Fruit fly (Drosophila melanogaster) whole organism, embryonic: Measurements from ENCODE around the gene CG31627.
A peak's percentile ranks its signal among the peaks of the same experiment; 100 is the strongest.

Source experiments
- Ada2b ChIP-seq: fragments of 200-800 bp; sonication (Bioruptor generic); IDR thresholded peaks from 2 replicates; pipeline ENCODE4 v1.3.6; 2022; ENCODE audit warnings: missing biosample characterization, missing genetic modification characterization
- Antp ChIP-seq: fragments of 200-800 bp; sonication (Bioruptor generic); optimal IDR thresholded peaks from 3 replicates; lab custom pipeline; 2016; ENCODE audit warnings: missing biosample characterization, missing genetic modification characterization
- BEAF-32 ChIP-seq: fragments of 200-800 bp; sonication (Bioruptor generic); optimal IDR thresholded peaks from 3 replicates; lab custom pipeline; 2017; ENCODE audit warnings: missing biosample characterization, missing genetic modification characterization, mild to moderate bottlenecking, moderate library complexity, missing genetic modification reagents
- CG10209 ChIP-seq: fragments of 200-800 bp; sonication (Bioruptor generic); optimal IDR thresholded peaks from 3 replicates; lab custom pipeline; 2017; ENCODE audit warnings: missing biosample characterization, mild to moderate bottlenecking, missing genetic modification characterization, missing genetic modification reagents
- CG11695 ChIP-seq: fragments of 200-800 bp; sonication (Bioruptor generic); IDR thresholded peaks from 3 replicates; pipeline ENCODE4 v1.3.6; 2022; ENCODE audit warnings: missing biosample characterization, missing genetic modification characterization
- CG13624 ChIP-seq: fragments of 200-800 bp; sonication (Bioruptor generic); optimal IDR thresholded peaks from 2 replicates; lab custom pipeline; 2016; ENCODE audit warnings: missing biosample characterization, missing genetic modification characterization
- CG13894 ChIP-seq: fragments of 200-800 bp; sonication (Bioruptor generic); optimal IDR thresholded peaks from 3 replicates; lab custom pipeline; 2018; ENCODE audit warnings: missing biosample characterization, mild to moderate bottlenecking, missing genetic modification characterization, moderate library complexity
- CG1603 ChIP-seq: fragments of 200-800 bp; sonication (Bioruptor generic); optimal IDR thresholded peaks from 2 replicates; lab custom pipeline; 2019; ENCODE audit warnings: missing biosample characterization, mild to moderate bottlenecking, missing genetic modification characterization, moderate library complexity
- CG16813 ChIP-seq: fragments of 200-800 bp; sonication (Bioruptor generic); IDR thresholded peaks from 3 replicates; pipeline ENCODE4 v1.3.6; 2022; ENCODE audit warnings: missing biosample characterization, missing genetic modification characterization; ENCODE audit not compliant: partially characterized antibody
- CG16815 ChIP-seq: fragments of 200-800 bp; sonication (Bioruptor generic); optimal IDR thresholded peaks from 3 replicates; lab custom pipeline; 2017; ENCODE audit warnings: missing biosample characterization, mild to moderate bottlenecking, missing genetic modification characterization
- CG17328 ChIP-seq: fragments of 200-800 bp; sonication (Bioruptor generic); IDR thresholded peaks from 2 replicates; pipeline ENCODE4 v1.3.6; 2022; ENCODE audit warnings: missing biosample characterization, missing genetic modification characterization
- CG17802 ChIP-seq: fragments of 200-800 bp; sonication (Bioruptor generic); optimal IDR thresholded peaks from 2 replicates; lab custom pipeline; 2018; ENCODE audit warnings: missing biosample characterization, mild to moderate bottlenecking, missing genetic modification characterization, moderate library complexity
- CG18619 ChIP-seq: fragments of 200-800 bp; sonication (Bioruptor generic); optimal IDR thresholded peaks from 3 replicates; lab custom pipeline; 2017; ENCODE audit warnings: missing biosample characterization, mild to moderate bottlenecking, missing genetic modification characterization
- CG31441 ChIP-seq: fragments of 200-800 bp; sonication (Bioruptor generic); IDR thresholded peaks from 2 replicates; pipeline ENCODE4 v1.3.6; 2022; ENCODE audit warnings: missing biosample characterization, missing genetic modification characterization
- CG32532 ChIP-seq: fragments of 200-800 bp; sonication (Bioruptor generic); IDR thresholded peaks from 2 replicates; pipeline ENCODE4 v1.3.6; 2022; ENCODE audit warnings: missing biosample characterization, missing genetic modification characterization
- CG32767 ChIP-seq: fragments of 200-800 bp; sonication (Bioruptor generic); IDR thresholded peaks from 2 replicates; pipeline ENCODE4 v1.3.6; 2022; ENCODE audit warnings: missing biosample characterization, missing genetic modification characterization
- CG6791 ChIP-seq: fragments of 200-800 bp; sonication (Bioruptor generic); IDR thresholded peaks from 3 replicates; pipeline ENCODE4 v1.3.6; 2022; ENCODE audit warnings: missing biosample characterization, missing genetic modification characterization; ENCODE audit not compliant: partially characterized antibody
- CG9817 ChIP-seq: fragments of 200-800 bp; sonication (Bioruptor generic); optimal IDR thresholded peaks from 2 replicates; lab custom pipeline; 2018; ENCODE audit warnings: missing biosample characterization, mild to moderate bottlenecking, missing genetic modification characterization, moderate library complexity
- CG9932 ChIP-seq: fragments of 200-800 bp; sonication (Bioruptor generic); IDR thresholded peaks from 2 replicates; pipeline ENCODE4 v1.3.6; 2022; ENCODE audit warnings: missing biosample characterization, missing genetic modification characterization
- Camta ChIP-seq: fragments of 200-800 bp; sonication (Bioruptor generic); optimal IDR thresholded peaks from 2 replicates; lab custom pipeline; 2016; ENCODE audit warnings: missing biosample characterization, missing genetic modification characterization
- Chrac-16 ChIP-seq: fragments of 200-800 bp; sonication (Bioruptor generic); optimal IDR thresholded peaks from 3 replicates; lab custom pipeline; 2016; ENCODE audit warnings: missing biosample characterization, missing genetic modification characterization
- Dp ChIP-seq: fragments of 200-800 bp; sonication (Bioruptor generic); optimal IDR thresholded peaks from 2 replicates; lab custom pipeline; 2018; ENCODE audit warnings: missing biosample characterization, mild to moderate bottlenecking, missing genetic modification characterization, moderate library complexity
- Ets97D ChIP-seq: fragments of 200-800 bp; sonication (Bioruptor generic); optimal IDR thresholded peaks from 3 replicates; lab custom pipeline; 2016; ENCODE audit warnings: missing biosample characterization, missing genetic modification characterization
- H15 ChIP-seq: fragments of 200-800 bp; sonication (Bioruptor generic); IDR thresholded peaks from 3 replicates; pipeline ENCODE4 v1.3.6; 2022; ENCODE audit warnings: missing biosample characterization, missing genetic modification characterization
- HmgD ChIP-seq: fragments of 200-800 bp; sonication (Bioruptor generic); optimal IDR thresholded peaks from 3 replicates; lab custom pipeline; 2016; ENCODE audit warnings: missing biosample characterization, missing genetic modification characterization
- Hr3 ChIP-seq: fragments of 200-800 bp; sonication (Bioruptor generic); optimal IDR thresholded peaks from 3 replicates; lab custom pipeline; 2016; ENCODE audit warnings: missing biosample characterization, missing genetic modification characterization
- Lpt ChIP-seq: fragments of >200 bp; optimal IDR thresholded peaks from 2 replicates; lab custom pipeline; 2018; ENCODE audit warnings: missing biosample characterization, missing genetic modification characterization
- Max ChIP-seq: fragments of 200-800 bp; sonication (Bioruptor generic); optimal IDR thresholded peaks from 2 replicates; lab custom pipeline; 2016; ENCODE audit warnings: missing biosample characterization, mild to moderate bottlenecking, missing genetic modification characterization
- Scr ChIP-seq: fragments of 200-800 bp; sonication (Bioruptor generic); IDR thresholded peaks from 2 replicates; pipeline ENCODE4 v1.3.6; 2022; ENCODE audit warnings: missing biosample characterization, missing genetic modification characterization; ENCODE audit not compliant: partially characterized antibody
- Sox100B ChIP-seq: fragments of 200-800 bp; sonication (Bioruptor generic); optimal IDR thresholded peaks from 3 replicates; lab custom pipeline; 2018; ENCODE audit warnings: missing biosample characterization, mild to moderate bottlenecking, missing genetic modification characterization
- Sry-β ChIP-seq: fragments of 200-800 bp; sonication (Bioruptor generic); optimal IDR thresholded peaks from 2 replicates; lab custom pipeline; 2018; ENCODE audit warnings: missing biosample characterization, mild to moderate bottlenecking, missing genetic modification characterization, moderate library complexity
- Xbp1 ChIP-seq: fragments of 200-800 bp; sonication (Bioruptor generic); optimal IDR thresholded peaks from 3 replicates; lab custom pipeline; 2016; ENCODE audit warnings: missing biosample characterization, mild to moderate bottlenecking, missing genetic modification characterization
- bab2 ChIP-seq: fragments of 200-800 bp; sonication (Bioruptor generic); optimal IDR thresholded peaks from 2 replicates; lab custom pipeline; 2016; ENCODE audit warnings: missing biosample characterization, missing genetic modification characterization
- bbx ChIP-seq: fragments of 200-800 bp; sonication (Bioruptor generic); IDR thresholded peaks from 2 replicates; pipeline ENCODE4 v1.3.6; 2022; ENCODE audit warnings: missing biosample characterization, missing genetic modification characterization; ENCODE audit not compliant: partially characterized antibody
- chm ChIP-seq: fragments of 200-800 bp; sonication (Bioruptor generic); IDR thresholded peaks from 2 replicates; pipeline ENCODE4 v1.3.6; 2022; ENCODE audit warnings: missing biosample characterization, missing genetic modification characterization
- crc ChIP-seq: fragments of 200-800 bp; sonication (Bioruptor generic); optimal IDR thresholded peaks from 2 replicates; lab custom pipeline; 2016; ENCODE audit warnings: missing biosample characterization, missing genetic modification characterization
- dpn ChIP-seq, 2 experiments: fragments of 200-800 bp; sonication (Bioruptor generic); optimal IDR thresholded peaks; 3 replicates each; lab custom pipeline; 2016; ENCODE audit warnings: missing biosample characterization in 2 of 2, missing genetic modification characterization in 2 of 2
- fru ChIP-seq: fragments of >200 bp; optimal IDR thresholded peaks from 2 replicates; lab custom pipeline; 2017
- ftz-f1 ChIP-seq: fragments of 200-800 bp; sonication (Bioruptor generic); optimal IDR thresholded peaks from 2 replicates; lab custom pipeline; 2016; ENCODE audit warnings: missing biosample characterization, missing genetic modification characterization
- gem ChIP-seq: fragments of 200-800 bp; sonication (Bioruptor generic); optimal IDR thresholded peaks from 2 replicates; lab custom pipeline; 2019; ENCODE audit warnings: missing biosample characterization, mild to moderate bottlenecking, missing genetic modification characterization, moderate library complexity
- hb ChIP-seq: fragments of 200-800 bp; sonication (Bioruptor generic); IDR thresholded peaks from 3 replicates; pipeline ENCODE4 v1.3.6; 2022; ENCODE audit warnings: missing biosample characterization, missing genetic modification characterization; ENCODE audit not compliant: partially characterized antibody
- insv ChIP-seq, 2 experiments: fragments of 200-800 bp; sonication (Bioruptor generic); optimal IDR thresholded peaks; 3 replicates each; lab custom pipeline; 2016 to 2018; ENCODE audit warnings: missing biosample characterization in 2 of 2, missing genetic modification characterization in 2 of 2
- lilli ChIP-seq: fragments of 200-800 bp; sonication (Bioruptor generic); optimal IDR thresholded peaks from 3 replicates; lab custom pipeline; 2016; ENCODE audit warnings: missing biosample characterization, missing genetic modification characterization
- pb ChIP-seq: fragments of 200-800 bp; sonication (Bioruptor generic); optimal IDR thresholded peaks from 3 replicates; lab custom pipeline; 2016; ENCODE audit warnings: missing biosample characterization, missing genetic modification characterization
- pros ChIP-seq: fragments of 200-800 bp; sonication (Bioruptor generic); optimal IDR thresholded peaks from 3 replicates; lab custom pipeline; 2019; ENCODE audit warnings: missing biosample characterization, mild to moderate bottlenecking, missing genetic modification characterization, moderate library complexity
- pum ChIP-seq: fragments of 200-800 bp; sonication (Bioruptor generic); optimal IDR thresholded peaks from 2 replicates; lab custom pipeline; 2016; ENCODE audit warnings: missing biosample characterization, missing genetic modification characterization
- sisA ChIP-seq: fragments of 200-800 bp; sonication (Bioruptor generic); IDR thresholded peaks from 2 replicates; pipeline ENCODE4 v1.3.6; 2022; ENCODE audit warnings: missing biosample characterization, missing genetic modification characterization
- sob ChIP-seq: fragments of 200-800 bp; sonication (Bioruptor generic); IDR thresholded peaks from 2 replicates; pipeline ENCODE4 v1.3.6; 2022; ENCODE audit warnings: missing biosample characterization, missing genetic modification characterization
- tin ChIP-seq: fragments of 200-800 bp; sonication (Bioruptor generic); optimal IDR thresholded peaks from 3 replicates; lab custom pipeline; 2016; ENCODE audit warnings: missing biosample characterization, missing genetic modification characterization
- ttk ChIP-seq: fragments of 200-800 bp; sonication (Bioruptor generic); IDR thresholded peaks from 2 replicates; pipeline ENCODE4 v2.1.2; 2022; ENCODE audit warnings: missing biosample characterization, missing genetic modification characterization
- tx ChIP-seq: fragments of 200-800 bp; sonication (Bioruptor generic); optimal IDR thresholded peaks from 2 replicates; lab custom pipeline; 2016; ENCODE audit warnings: missing biosample characterization, missing genetic modification characterization

CG31627 gene

dm6 chr2L:21142972-21143385 is 30.0 kb upstream of the CG31627 start, which contains the start of gene pths (continued):
- peak; percentile 52 for TF ChIP-seq CG13894 (tag; lab: Kevin White, UChicago)
- TF ChIP-seq CG32532 (GFP tag; lab: Robert Waterston, UW): peak; percentile 65
- TF ChIP-seq CG31441 (GFP tag; lab: Robert Waterston, UW): no peak
- peak; percentile 2 for TF ChIP-seq Sry-β (GFP tag; lab: Kevin White, UChicago)
- TF ChIP-seq gem (tag; lab: Kevin White, UChicago): no peak
- peak; percentile 44 for TF ChIP-seq lilli
- TF ChIP-seq Scr (GFP tag; lab: Robert Waterston, UW): peak; percentile 77
- TF ChIP-seq CG13624 (GFP tag; lab: Kevin White, UChicago): peak; percentile 53
- peak; percentile 89 for TF ChIP-seq CG6791 (GFP tag; lab: Robert Waterston, UW)
- TF ChIP-seq Antp (GFP tag; lab: Kevin White, UChicago): peak; percentile 40
- peak; percentile 88 for TF ChIP-seq Hr3 (GFP tag; lab: Kevin White, UChicago)
- TF ChIP-seq Xbp1: peak; percentile 74
- TF ChIP-seq CG17328: 0 out of 2 replicates have a peak, but pooled peaks have one; percentile 28
- TF ChIP-seq sisA (GFP tag; lab: Robert Waterston, UW): peak; percentile 68
- peak; percentile 83 for TF ChIP-seq Ets97D (GFP tag; lab: Kevin White, UChicago)
- TF ChIP-seq Max (GFP tag; lab: Kevin White, UChicago): peak; percentile 85
- TF ChIP-seq pum (GFP tag; lab: Kevin White, UChicago): peak; percentile 35
- TF ChIP-seq insv (GFP tag; optimal IDR thresholded peaks at IDR 0.05; lab: Kevin White, UChicago): no peak
- TF ChIP-seq CG10209 (GFP tag; lab: Kevin White, UChicago): no peak
- TF ChIP-seq chm (GFP tag; lab: Robert Waterston, UW): no peak
- no peak for TF ChIP-seq CG18619 (GFP tag; lab: Kevin White, UChicago)
- TF ChIP-seq Dp: peak; percentile 23
- peak; percentile 38 for TF ChIP-seq Camta (GFP tag; lab: Kevin White, UChicago)
- peak; percentile 85 for TF ChIP-seq CG16813 (GFP tag; lab: Robert Waterston, UW)
- no peak; the same call in 2 of the 3 replicates for TF ChIP-seq H15 (GFP tag; lab: Robert Waterston, UW)
- no peak for TF ChIP-seq pb
- TF ChIP-seq crc (GFP tag; lab: Kevin White, UChicago): no peak
- no peak for TF ChIP-seq pros (GFP tag; lab: Kevin White, UChicago)
- peak; percentile 78 for TF ChIP-seq hb
- TF ChIP-seq CG11695 (GFP tag; lab: Robert Waterston, UW): 0 out of 3 replicates have a peak, but pooled peaks have one; percentile 8
- no peak for TF ChIP-seq CG32767
- TF ChIP-seq bbx: peak; percentile 89
- peak; percentile 91 for TF ChIP-seq BEAF-32
- TF ChIP-seq fru: no peak
- TF ChIP-seq tin (GFP tag; lab: Kevin White, UChicago): peak; percentile 42
- TF ChIP-seq CG9817 (tag; lab: Kevin White, UChicago): peak; percentile 68
- peak; percentile 14 for TF ChIP-seq CG16815 (GFP tag; lab: Kevin White, UChicago)
- peak; percentile 82 for TF ChIP-seq CG9932 (GFP tag; lab: Robert Waterston, UW)
- TF ChIP-seq HmgD (GFP tag; lab: Kevin White, UChicago): peak; percentile 37
- TF ChIP-seq CG17802 (tag; lab: Kevin White, UChicago): peak; percentile 95
- TF ChIP-seq ftz-f1: no peak
- TF ChIP-seq bab2 (GFP tag; lab: Kevin White, UChicago): peak; percentile 35
- 0 out of 2 replicates have a peak, but pooled peaks have one; percentile 24 for TF ChIP-seq Ada2b (GFP tag; lab: Robert Waterston, UW)
- TF ChIP-seq ttk: no peak
- TF ChIP-seq CG1603 (tag; lab: Kevin White, UChicago): peak; percentile 95
- TF ChIP-seq sob (GFP tag; lab: Robert Waterston, UW): peak; percentile 79
- no peak for TF ChIP-seq Lpt (GFP tag; lab: Kevin White, UChicago)
- TF ChIP-seq tx (GFP tag; lab: Kevin White, UChicago): peak; percentile 29
- peak; percentile 15 to 65 for TF ChIP-seq dpn (GFP tag; optimal IDR thresholded peaks at IDR 0.05; lab: Kevin White, UChicago)
- TF ChIP-seq Sox100B: no peak
- peak; percentile 40 for TF ChIP-seq Chrac-16 (GFP tag; lab: Kevin White, UChicago)
